Fruit fly (Drosophila melanogaster): ENCODE data around the gene Cox17.
A peak's percentile ranks its signal among the peaks of the same experiment; 100 is the strongest.

The Cox17 gene

dm6 chrX:15120116-15120515 lies 35.6 kb upstream of the Cox17 start (continued):
- peak; percentile 38 for TF ChIP-seq CG18619 (GFP tag; optimal IDR thresholded peaks at IDR 0.05)
- peak; percentile 43 for TF ChIP-seq CG31441 (GFP tag; IDR thresholded peaks at IDR 0.05)
- peak; percentile 37 for TF ChIP-seq caup (GFP tag; optimal IDR thresholded peaks at IDR 0.05; ENCODE audit: severe bottlenecking)
- peak; percentile 17; the same call in 1 of the 4 replicates for TF ChIP-seq Gug (GFP tag; IDR thresholded peaks at IDR 0.05)
- TF ChIP-seq CG4854 (GFP tag; optimal IDR thresholded peaks at IDR 0.05): no peak
- TF ChIP-seq CG7556 (GFP tag; optimal IDR thresholded peaks at IDR 0.05): peak; percentile 22
- TF ChIP-seq ind (GFP tag; optimal IDR thresholded peaks at IDR 0.05): peak; percentile 33
- peak; percentile 71 for TF ChIP-seq CG10147 (GFP tag; optimal IDR thresholded peaks at IDR 0.05)
- TF ChIP-seq sisA (GFP tag; IDR thresholded peaks at IDR 0.05): peak; percentile 40
- TF ChIP-seq CG12155 (GFP tag; optimal IDR thresholded peaks at IDR 0.05): peak; percentile 39
- TF ChIP-seq CrebB (tag; optimal IDR thresholded peaks at IDR 0.05): peak; percentile 6
- no peak for TF ChIP-seq nerfin-2 (GFP tag; IDR thresholded peaks at IDR 0.05; ENCODE audit: partially characterized antibody)
- no peak for TF ChIP-seq inv (GFP tag; IDR thresholded peaks at IDR 0.05; ENCODE audit: partially characterized antibody)
- peak; percentile 53 for TF ChIP-seq PHDP (tag; optimal IDR thresholded peaks at IDR 0.05)
- TF ChIP-seq Med (GFP tag): peak; percentile 92
- TF ChIP-seq Drgx (GFP tag; IDR thresholded peaks at IDR 0.05): peak; percentile 32; the same call in 1 of the 2 replicates
- peak; percentile 9 for TF ChIP-seq CG12219 (GFP tag; optimal IDR thresholded peaks at IDR 0.05)
- TF ChIP-seq Ets65A (GFP tag): no peak
- TF ChIP-seq CG30403 (GFP tag; optimal IDR thresholded peaks at IDR 0.05): peak; percentile 58
- peak; percentile 9; the same call in 1 of the 2 replicates for TF ChIP-seq Ada2b (GFP tag; IDR thresholded peaks at IDR 0.05)
- TF ChIP-seq CG13296 (GFP tag; optimal IDR thresholded peaks at IDR 0.05): peak; percentile 33
- peak; percentile 61 for TF ChIP-seq lmd (GFP tag; IDR thresholded peaks at IDR 0.05)
- TF ChIP-seq cwo (GFP tag; optimal IDR thresholded peaks at IDR 0.05): peak; percentile 25
- peak; percentile 48; the same call in 2 of the 3 replicates for TF ChIP-seq Dbx (GFP tag; IDR thresholded peaks at IDR 0.05)
- peak; percentile 62 for TF ChIP-seq CG7839 (tag; optimal IDR thresholded peaks at IDR 0.05)
- peak; percentile 30; the same call in 1 of the 3 replicates for TF ChIP-seq CG17361 (GFP tag; IDR thresholded peaks at IDR 0.05)
- no peak for TF ChIP-seq mld (GFP tag; IDR thresholded peaks at IDR 0.05; ENCODE audit: partially characterized antibody)
- peak; percentile 8 for TF ChIP-seq Sox102F (GFP tag; optimal IDR thresholded peaks at IDR 0.05)
- TF ChIP-seq CG14441 (GFP tag; IDR thresholded peaks at IDR 0.05): peak; percentile 27; the same call in 1 of the 2 replicates
- TF ChIP-seq CG33213 (GFP tag; optimal IDR thresholded peaks at IDR 0.05): no peak
- TF ChIP-seq CG6689 (GFP tag; IDR thresholded peaks at IDR 0.05): 0 out of 2 replicates have a peak, but pooled peaks have one; percentile 46
- TF ChIP-seq CG15011 (GFP tag; optimal IDR thresholded peaks at IDR 0.05): peak; percentile 31
- TF ChIP-seq Deaf1 (tag; optimal IDR thresholded peaks at IDR 0.05): peak; percentile 9
- TF ChIP-seq Sry-β (GFP tag; optimal IDR thresholded peaks at IDR 0.05): no peak

- TF ChIP-seq Ets65A (GFP tag): peak; percentile 12
- no peak for TF ChIP-seq stwl (tag; optimal IDR thresholded peaks at IDR 0.05)
- TF ChIP-seq sug (tag; optimal IDR thresholded peaks at IDR 0.05): peak; percentile 41
- TF ChIP-seq CG5180 (GFP tag; optimal IDR thresholded peaks at IDR 0.05): peak; percentile 4
- TF ChIP-seq CG7928 (GFP tag; optimal IDR thresholded peaks at IDR 0.05): no peak
- peak; percentile 10 for TF ChIP-seq CG15514 (GFP tag; optimal IDR thresholded peaks at IDR 0.05)
- peak; percentile 52 for TF ChIP-seq Med (GFP tag)
- no peak for TF ChIP-seq CG10543 (GFP tag; optimal IDR thresholded peaks at IDR 0.05)
- peak; percentile 56 for TF ChIP-seq CG34376 (GFP tag; optimal IDR thresholded peaks at IDR 0.05)
Observed at dm6 chrX:15116397-15116796, 31.9 kb upstream of the Cox17 start, which contains the start of gene Cyp4s3. Cyp4s3 (minus strand) TSS chrX:15116542.

Measured in whole organism, embryonic.